Fruit fly (Drosophila melanogaster) S2 (cell line): ENCODE data around the gene Sec13.
A peak's percentile ranks its signal among the peaks of the same experiment; 100 is the strongest.

Experiments used
- CG8478 ChIP-seq: fragments of >200 bp; optimal IDR thresholded peaks from 2 replicates; lab custom pipeline; 2018
- CTCF ChIP-seq, 2 experiments: fragments of >200 bp; optimal IDR thresholded peaks; 2 replicates each; lab custom pipeline; 2018

Sec13 gene

DNA sequence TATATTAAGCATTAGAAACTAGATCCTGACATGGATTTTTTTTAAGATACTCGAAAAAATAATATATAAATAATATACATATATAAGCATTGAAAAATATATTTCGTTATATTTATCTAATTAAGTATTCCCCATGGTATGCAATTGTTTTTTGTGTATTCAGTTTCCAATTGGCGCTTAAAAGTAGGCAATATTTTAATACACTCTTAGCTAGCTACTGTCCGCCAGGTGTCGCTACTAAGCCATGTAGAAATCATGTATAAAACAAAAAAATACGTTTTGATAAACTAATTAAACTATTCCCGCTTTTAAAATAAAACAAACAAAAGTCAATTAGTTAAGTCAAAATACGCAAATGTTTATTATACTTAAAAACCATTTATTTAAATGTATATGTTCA is 24.8 kb upstream of the Sec13 start:
- TF ChIP-seq CG8478 (lab: Kevin White, UChicago) (no peak), CTCF (optimal IDR thresholded peaks at IDR 0.05; lab: Kevin White, UChicago) (peak; percentile 74 to 93)

DNA sequence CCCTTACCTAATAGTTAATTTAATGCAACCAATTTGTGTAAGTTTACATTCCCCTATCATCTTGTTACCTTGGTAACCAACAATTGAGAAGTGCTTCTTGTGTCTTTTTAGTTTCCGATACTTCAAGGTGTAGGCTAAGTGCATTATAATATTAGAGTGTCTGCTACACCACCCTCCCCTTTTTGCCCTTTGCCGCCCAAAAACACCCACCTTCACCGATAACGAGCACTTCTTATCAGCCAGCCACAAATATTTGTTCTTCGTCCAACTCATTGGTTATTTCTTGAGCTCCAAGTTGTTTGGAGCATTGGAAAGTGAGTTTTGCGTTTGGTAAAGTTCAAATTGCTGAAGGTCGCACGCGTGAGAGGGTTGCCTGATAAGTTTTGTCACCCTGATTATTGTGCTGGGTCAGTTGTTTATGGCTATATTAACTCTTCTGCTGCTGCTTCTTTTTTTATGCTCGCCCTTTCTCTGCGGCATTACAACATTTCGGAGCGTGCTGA is 24.2 kb upstream of the Sec13 start:
- no peak for TF ChIP-seq CTCF (optimal IDR thresholded peaks at IDR 0.05; lab: Kevin White, UChicago)
- no peak for TF ChIP-seq CG8478 (lab: Kevin White, UChicago)

DNA sequence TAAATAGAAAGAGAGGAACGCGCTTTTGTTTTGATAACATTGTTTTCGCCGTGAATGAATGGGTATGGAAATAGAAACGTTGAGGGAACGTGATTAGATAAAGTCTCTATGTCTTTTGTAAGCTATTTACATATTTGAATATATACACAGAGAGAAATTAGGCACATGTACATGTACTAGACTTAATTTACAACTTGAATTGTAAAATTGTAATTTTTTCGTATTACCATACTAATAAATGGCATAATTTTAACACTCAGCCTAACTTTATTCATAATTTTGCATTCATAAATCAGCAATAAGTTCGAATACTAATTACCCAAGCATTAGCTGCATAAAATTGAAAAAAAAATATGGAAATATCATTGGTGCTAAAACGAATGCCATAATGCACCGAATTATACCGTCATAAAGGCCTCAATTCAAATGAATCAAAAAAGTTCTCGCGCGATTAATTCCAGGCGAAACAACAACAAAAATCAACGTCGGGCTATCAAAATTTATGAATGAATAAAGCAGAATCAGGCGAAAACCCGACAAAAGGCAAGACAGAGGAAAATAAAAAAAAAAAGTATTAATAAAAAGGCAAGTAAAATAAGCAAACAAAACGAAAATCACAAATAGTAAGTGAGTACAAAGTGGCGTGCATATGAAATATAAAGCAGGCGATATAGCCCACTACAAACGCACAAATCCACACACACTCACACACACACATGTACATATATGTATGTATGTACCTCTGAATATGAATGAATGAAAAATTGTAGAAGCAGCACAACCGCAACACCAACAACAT is 23.3 kb upstream of the Sec13 start:
- TF ChIP-seq CG8478 (lab: Kevin White, UChicago) (no peak), CTCF (optimal IDR thresholded peaks at IDR 0.05; lab: Kevin White, UChicago) (no peak)

DNA sequence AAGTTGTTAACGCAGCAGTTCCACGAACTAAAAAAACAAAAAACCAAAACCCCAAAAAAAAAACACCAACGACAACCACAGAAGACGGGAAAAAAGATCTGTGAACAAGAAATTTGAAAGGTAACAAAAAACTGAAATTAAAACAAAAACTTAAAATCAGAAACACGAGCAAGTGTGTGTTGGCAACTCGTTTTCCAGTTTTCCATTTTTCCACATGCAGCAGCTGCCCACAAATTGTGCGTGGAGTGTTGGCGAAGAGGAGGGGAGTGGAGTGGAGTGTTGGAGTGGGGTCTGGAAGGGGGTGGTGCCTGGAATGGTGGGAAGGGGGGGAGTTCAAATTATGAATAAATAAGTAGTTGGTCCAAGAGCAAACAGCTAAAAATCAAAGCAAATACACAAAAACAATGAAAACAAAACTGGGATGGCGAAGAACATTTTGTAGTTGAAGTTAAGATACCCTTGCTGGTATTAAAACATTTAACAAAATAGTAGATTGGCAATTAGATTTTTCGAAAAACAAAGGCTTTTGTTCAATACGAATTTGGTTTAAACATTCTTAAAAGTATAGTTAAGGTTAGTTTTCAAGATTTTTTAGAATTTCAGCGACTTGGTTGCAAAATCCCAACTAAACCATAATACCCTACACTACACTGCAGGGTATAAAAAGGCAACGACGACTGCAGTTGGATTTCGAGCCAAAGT is 22.6 kb upstream of the Sec13 start:
- TF ChIP-seq CG8478 (lab: Kevin White, UChicago) (no peak), CTCF (optimal IDR thresholded peaks at IDR 0.05; lab: Kevin White, UChicago) (no peak)

DNA sequence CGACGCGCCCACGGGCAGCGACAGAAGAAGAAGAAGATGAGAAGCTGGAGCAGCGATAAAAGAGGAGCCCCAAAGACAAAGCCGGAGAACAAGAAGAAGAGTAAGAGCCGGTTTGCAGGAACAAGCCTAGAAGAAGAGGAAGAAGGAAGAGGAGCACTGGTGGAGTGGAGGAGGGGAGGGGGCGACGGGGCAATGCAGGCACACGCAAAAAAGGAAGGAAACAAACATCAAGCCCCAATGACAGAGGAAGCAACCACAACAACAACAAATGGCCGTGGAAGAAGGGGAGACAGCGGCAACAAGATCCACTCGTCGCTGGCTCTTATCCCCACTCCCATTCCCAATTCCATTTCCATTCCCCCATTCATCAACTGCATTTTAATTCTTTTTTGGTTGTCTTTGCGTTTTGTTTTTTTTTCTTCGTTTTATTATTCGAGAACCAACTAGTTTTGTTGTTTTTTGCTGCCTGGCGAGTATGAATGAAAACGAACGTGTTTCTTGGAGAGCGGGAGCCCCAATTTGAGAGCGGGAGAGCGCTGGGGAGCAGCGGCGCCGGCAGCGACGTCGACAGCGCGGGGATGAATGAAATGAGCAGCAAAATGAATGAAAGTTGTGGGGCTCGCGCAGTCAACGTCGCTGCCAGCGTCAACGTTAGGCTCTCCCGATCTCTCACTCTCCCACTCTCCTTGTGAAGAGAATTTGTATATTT is 21.9 kb upstream of the Sec13 start:
- TF ChIP-seq CG8478 (lab: Kevin White, UChicago) (no peak), CTCF (optimal IDR thresholded peaks at IDR 0.05; lab: Kevin White, UChicago) (no peak)

DNA sequence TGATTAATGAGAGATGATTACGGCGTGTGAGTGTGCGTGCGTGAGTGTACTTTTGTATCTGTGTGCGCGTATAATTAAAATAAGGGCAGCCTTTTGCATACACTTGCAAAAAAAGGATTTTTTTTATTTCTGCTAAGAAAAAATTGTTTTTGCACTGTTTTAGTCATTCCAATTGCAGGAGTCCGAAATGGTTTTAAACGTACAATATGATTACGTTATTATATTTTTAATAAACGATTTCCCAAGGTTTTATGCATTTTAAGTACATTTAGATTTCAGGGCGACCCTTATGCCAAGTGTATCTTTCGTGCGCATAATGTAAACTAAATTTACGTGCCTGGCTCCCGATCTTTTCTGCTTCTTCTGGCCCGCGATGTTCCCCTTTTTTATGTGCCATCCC is 21.2 kb upstream of the Sec13 start:
- TF ChIP-seq CTCF (optimal IDR thresholded peaks at IDR 0.05; lab: Kevin White, UChicago), result no peak
- no peak for TF ChIP-seq CG8478 (lab: Kevin White, UChicago)

DNA sequence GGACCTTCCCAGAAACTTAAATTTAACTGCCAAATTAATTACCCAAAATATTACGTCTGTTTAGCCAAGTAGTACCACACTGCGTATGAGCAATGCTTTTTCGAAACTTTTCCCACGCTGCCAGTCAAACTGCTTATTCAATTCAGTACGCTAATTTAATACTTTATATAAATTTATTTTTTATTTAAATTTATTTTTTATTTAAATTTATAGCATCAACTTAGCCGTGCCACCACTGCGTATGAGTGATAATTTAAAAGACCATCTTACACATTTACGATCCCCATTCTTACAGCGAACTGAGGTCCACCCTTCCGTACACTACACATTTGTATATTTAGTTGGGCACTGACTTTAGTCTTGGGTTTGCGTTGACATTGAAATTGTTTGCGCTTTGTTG is 20.5 kb upstream of the Sec13 start:
- no peak for TF ChIP-seq CTCF (optimal IDR thresholded peaks at IDR 0.05; lab: Kevin White, UChicago)
- TF ChIP-seq CG8478 (lab: Kevin White, UChicago), result no peak

DNA sequence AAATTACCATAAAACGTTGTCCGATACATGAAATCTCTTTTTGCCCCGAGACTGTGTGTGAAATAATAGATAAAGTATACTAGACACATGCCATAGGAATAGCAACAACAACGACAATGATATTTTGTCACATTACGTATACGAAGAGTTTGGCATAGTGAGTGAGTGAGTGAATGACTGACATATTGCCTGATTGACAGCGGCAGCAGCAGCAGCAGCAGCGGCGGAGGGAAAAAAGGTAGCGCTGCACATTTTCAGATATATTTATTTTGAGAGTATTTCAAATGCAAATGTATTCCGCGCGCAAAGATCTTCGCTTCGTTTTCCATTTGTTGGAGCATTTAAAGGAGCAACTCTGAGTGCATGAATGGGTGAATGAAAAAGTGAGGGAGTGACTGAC is 19.6 kb upstream of the Sec13 start:
- TF ChIP-seq CG8478 (lab: Kevin White, UChicago) (no peak), CTCF (optimal IDR thresholded peaks at IDR 0.05; lab: Kevin White, UChicago) (no peak)

DNA sequence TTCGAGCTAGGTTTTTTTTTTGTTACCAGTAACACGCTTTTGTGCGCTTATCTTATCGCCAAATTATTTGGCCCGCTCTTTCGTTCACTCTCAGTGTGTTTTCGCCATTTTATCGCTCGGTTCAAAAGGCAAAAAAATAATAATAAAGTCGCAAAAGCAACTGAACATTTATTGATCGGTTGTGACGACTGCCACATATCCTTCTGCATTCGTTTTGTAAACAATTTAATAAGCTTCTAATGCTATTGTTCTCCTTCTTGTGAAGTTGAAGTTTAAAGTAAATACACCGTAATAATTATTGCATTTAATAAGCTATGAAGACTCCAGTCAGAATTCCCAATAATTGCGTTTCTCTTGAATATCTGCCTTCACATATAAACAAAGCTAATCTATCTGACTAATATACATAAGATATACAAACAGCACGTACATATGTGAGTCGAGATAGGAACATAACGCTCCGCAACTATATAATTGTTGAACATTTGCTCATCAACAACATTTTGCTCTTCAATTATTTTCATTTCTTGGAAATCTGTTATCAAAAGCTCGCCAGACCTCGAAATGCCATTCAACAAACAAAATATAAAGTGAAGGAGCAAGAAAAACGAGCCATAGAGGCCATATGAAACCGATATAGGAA is 18.8 kb upstream of the Sec13 start:
- no peak for TF ChIP-seq CG8478 (lab: Kevin White, UChicago)
- no peak for TF ChIP-seq CTCF (optimal IDR thresholded peaks at IDR 0.05; lab: Kevin White, UChicago)

DNA sequence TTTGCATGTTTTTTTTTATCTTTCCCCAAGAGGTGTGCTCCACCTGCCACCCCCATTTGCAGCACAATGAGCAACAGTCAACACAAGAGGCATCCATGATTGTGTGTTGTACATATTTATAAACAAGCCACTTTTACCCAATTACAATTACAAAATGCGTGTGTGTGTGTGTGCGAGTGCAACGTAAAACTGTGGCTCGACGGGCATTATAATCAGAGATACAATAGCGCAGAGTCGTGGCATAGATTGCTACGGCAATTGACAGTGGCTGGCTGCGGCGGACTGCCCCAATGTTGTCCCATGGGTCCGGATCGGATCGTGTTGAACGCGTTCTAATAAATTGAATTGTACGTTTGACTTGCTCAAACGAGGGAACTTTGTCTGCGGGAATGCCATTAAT is 17.8 kb upstream of the Sec13 start:
- TF ChIP-seq CG8478 (lab: Kevin White, UChicago), result no peak
- no peak for TF ChIP-seq CTCF (optimal IDR thresholded peaks at IDR 0.05; lab: Kevin White, UChicago)

DNA sequence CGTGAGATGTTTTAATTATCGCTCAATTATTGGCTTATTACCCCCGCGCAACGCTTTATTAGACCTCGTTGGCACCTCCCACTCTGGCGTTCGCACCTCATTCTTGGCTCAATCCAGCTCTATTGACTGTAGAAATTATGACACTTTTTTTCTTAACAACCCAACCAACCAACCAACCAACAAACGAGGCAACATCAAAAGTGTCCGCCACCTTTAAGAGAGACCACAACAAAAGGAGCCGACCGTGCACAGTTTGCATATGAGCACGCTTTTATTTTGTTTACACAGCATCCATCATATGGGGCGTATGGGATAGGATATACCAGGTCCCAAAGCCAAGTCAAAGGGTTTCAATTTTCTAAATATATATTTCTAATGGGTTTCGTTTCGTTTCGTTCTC is 15.5 kb upstream of the Sec13 start:
- TF ChIP-seq CTCF (optimal IDR thresholded peaks at IDR 0.05; lab: Kevin White, UChicago) (no peak), CG8478 (lab: Kevin White, UChicago) (no peak)

DNA sequence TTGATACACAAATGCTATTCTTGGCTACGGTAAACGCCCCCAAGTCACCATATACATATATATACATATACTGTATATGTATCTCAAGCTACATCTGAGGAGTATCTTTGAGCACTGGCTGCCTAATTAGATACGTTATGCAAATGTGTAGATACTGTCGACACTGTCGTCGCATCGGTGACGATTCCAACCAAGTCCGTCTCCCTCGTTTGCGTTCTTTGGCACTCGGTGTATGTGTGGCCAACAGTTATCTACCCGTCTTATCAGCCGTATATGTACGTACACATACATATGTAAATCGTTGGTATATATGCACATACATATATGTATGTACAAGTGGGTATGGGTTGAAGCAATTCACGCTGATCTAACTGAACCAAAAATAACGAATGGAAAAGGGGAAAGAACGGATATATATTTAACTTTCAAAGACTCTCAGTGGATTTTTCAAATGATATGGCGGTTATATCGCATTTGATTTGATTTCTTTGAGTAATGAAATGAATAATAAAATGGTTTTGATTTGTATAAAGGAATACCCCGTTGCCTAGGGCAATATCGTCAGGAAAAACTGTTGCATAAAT is 14.2 kb upstream of the Sec13 start:
- no peak for TF ChIP-seq CTCF (optimal IDR thresholded peaks at IDR 0.05; lab: Kevin White, UChicago)

DNA sequence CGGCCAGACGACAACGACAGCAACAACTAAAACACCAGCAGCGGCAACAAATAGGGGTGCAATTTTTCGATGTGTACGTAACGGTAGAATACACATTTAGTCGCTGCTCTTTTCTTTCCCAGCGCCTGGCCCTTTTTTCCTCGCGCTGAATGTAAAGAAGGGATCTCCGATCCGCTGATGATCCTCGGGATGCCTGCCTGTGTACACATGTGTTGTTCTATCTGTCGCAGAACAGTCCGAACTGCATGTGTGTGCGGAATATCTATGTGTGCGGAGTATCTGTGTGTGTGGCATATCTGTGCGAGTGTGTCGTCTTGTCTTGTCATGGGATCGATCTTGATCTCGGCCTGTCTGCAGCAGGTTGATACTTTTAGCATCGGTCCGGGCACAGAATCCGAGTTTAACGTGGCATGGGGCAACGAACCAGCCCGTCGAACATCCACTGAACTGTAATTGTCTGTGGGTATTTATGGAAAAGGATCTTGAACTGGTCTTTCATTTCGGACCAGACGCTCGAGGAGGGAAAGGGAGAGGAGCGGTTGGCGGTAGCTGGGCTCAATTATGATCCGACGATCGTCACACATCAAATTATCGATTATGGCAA is 12.3 kb upstream of the Sec13 start:
- TF ChIP-seq CG8478 (lab: Kevin White, UChicago), result no peak
- no peak for TF ChIP-seq CTCF (optimal IDR thresholded peaks at IDR 0.05; lab: Kevin White, UChicago)
